Worm (Caenorhabditis elegans) whole organism, L4 larva: ENCODE measurements around the gene tatn-1.

Experiments used
- aha-1 ChIP-seq: fragments of 150-350 bp; peaks from one replicate; lab custom pipeline; 2014; ENCODE audit warnings: missing biosample characterization, missing genetic modification characterization
- daf-19 ChIP-seq: fragments of 200-800 bp; sonication (Bioruptor generic); conservative IDR thresholded peaks from 2 replicates; pipeline ENCODE4 v1.3.6; 2022; ENCODE audit warnings: missing genetic modification characterization, missing compliant biosample characterization
- dve-1 ChIP-seq: sonication (generic microtip); optimal IDR thresholded peaks from 2 replicates; lab custom pipeline; 2017; ENCODE audit warnings: antibody characterized with exemption, mild to moderate bottlenecking, missing genetic modification characterization, missing compliant biosample characterization; ENCODE audit not compliant: insufficient read depth
- fkh-10 ChIP-seq: fragments of 150-350 bp; optimal IDR thresholded peaks from 2 replicates; lab custom pipeline; 2014; ENCODE audit warnings: missing biosample characterization, missing genetic modification reagents, missing genetic modification characterization
- jun-1 ChIP-seq: fragments of 150-350 bp; optimal IDR thresholded peaks from 2 replicates; lab custom pipeline; 2014; ENCODE audit warnings: missing biosample characterization, missing genetic modification reagents, missing genetic modification characterization
- lin-13 ChIP-seq: fragments of 150-350 bp; optimal IDR thresholded peaks from 2 replicates; lab custom pipeline; 2014; ENCODE audit warnings: missing biosample characterization, missing genetic modification reagents, missing genetic modification characterization
- lin-39 ChIP-seq: fragments of 150-350 bp; optimal IDR thresholded peaks from 2 replicates; lab custom pipeline; 2014; ENCODE audit warnings: missing biosample characterization, missing genetic modification reagents, missing genetic modification characterization
- lsy-2 ChIP-seq, 2 experiments: fragments of 150-350 bp in 1 of 2; sonication (generic microtip) in 1 of 2; optimal IDR thresholded peaks; 2 replicates each; lab custom pipeline; 2014 to 2017; ENCODE audit warnings: missing biosample characterization in 2 of 2, missing genetic modification characterization in 2 of 2
- nhr-10 ChIP-seq: fragments of 150-350 bp; optimal IDR thresholded peaks from 2 replicates; lab custom pipeline; 2014; ENCODE audit warnings: missing biosample characterization, missing genetic modification characterization
- nhr-11 ChIP-seq: fragments of 150-350 bp; optimal IDR thresholded peaks from 2 replicates; lab custom pipeline; 2014; ENCODE audit warnings: missing biosample characterization, missing genetic modification characterization
- nhr-111 ChIP-seq: fragments of 200-800 bp; sonication (Bioruptor generic); optimal IDR thresholded peaks from 2 replicates; lab custom pipeline; 2018; ENCODE audit warnings: mild to moderate bottlenecking, missing genetic modification characterization, missing compliant biosample characterization
- tra-1 ChIP-seq: fragments of 200-800 bp; sonication (Bioruptor generic); IDR thresholded peaks from 2 replicates; pipeline ENCODE4 v1.3.6; 2022; ENCODE audit warnings: missing genetic modification reagents, missing genetic modification characterization, missing compliant biosample characterization
- zag-1 ChIP-seq: fragments of 150-350 bp; optimal IDR thresholded peaks from 2 replicates; lab custom pipeline; 2014; ENCODE audit warnings: missing biosample characterization, missing genetic modification characterization

DNA sequence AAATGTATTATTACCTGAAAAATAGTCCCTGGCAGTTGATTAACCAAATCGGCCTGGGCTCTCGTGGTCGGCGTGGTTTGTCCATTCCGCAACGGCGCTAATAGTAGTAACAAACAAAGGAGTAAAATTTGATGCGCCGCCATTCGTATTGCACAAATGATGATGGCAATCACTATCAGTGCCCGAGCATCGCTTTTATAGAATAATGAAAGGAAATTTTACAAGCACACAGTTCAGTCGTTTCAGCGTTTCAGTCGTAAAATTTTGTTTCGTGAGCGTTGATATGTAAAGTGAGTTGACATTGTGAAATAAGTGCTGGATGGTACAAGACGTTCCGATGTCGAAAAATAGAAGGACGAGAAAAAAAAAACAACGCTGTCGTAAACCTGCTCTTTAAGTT lies 19.1 kb upstream of the tatn-1 start, which contains the start of gene Y16B4A.2:
- TF ChIP-seq tra-1: no peak
- no peak for TF ChIP-seq lin-39 (tag; lab: Kevin White, UChicago)
- TF ChIP-seq lsy-2 (tag; optimal IDR thresholded peaks at IDR 0.05; lab: Kevin White, UChicago): no peak
- no peak for TF ChIP-seq jun-1 (tag; lab: Kevin White, UChicago)
- TF ChIP-seq nhr-11 (tag; lab: Kevin White, UChicago): no peak
- TF ChIP-seq nhr-111 (GFP tag; lab: Kevin White, UChicago): no peak
- TF ChIP-seq dve-1: no peak
- no peak for TF ChIP-seq aha-1 (tag; lab: Kevin White, UChicago)
- TF ChIP-seq nhr-10 (tag; lab: Kevin White, UChicago): no peak
- TF ChIP-seq daf-19 (GFP tag; lab: Robert Waterston, UW): no peak
- TF ChIP-seq fkh-10 (GFP tag; lab: Kevin White, UChicago): no peak
- TF ChIP-seq lin-13: no peak
- TF ChIP-seq zag-1 (tag; lab: Kevin White, UChicago): no peak
